Worm (Caenorhabditis elegans): Measurements from ENCODE around the gene srh-17.
A peak's percentile ranks its signal among the peaks of the same experiment; 100 is the strongest.

srh-17 gene

ce11 chrV:14660608-14661355 lies at the start of gene srh-17:
Gene srh-17, plus strand, starts transcription at chrV:14661305.
- TF ChIP-seq daf-12 (tag; optimal IDR thresholded peaks at IDR 0.05), result no peak
- TF ChIP-seq unc-39 (tag; optimal IDR thresholded peaks at IDR 0.05), result no peak
- TF ChIP-seq ceh-9 (tag; optimal IDR thresholded peaks at IDR 0.05), result no peak
- TF ChIP-seq lin-39 (tag; optimal IDR thresholded peaks at IDR 0.05), result no peak
- TF ChIP-seq nhr-76 (tag; optimal IDR thresholded peaks at IDR 0.05), result no peak
- peak; percentile 20 for TF ChIP-seq nfya-1 (tag; optimal IDR thresholded peaks at IDR 0.05; ENCODE audit: insufficient read depth)
- no peak for TF ChIP-seq eor-1 (tag; optimal IDR thresholded peaks at IDR 0.05)
- TF ChIP-seq elt-1 (tag; optimal IDR thresholded peaks at IDR 0.05), result no peak
- no peak for TF ChIP-seq zag-1 (tag; optimal IDR thresholded peaks at IDR 0.05)
- TF ChIP-seq ceh-82 (tag; optimal IDR thresholded peaks at IDR 0.05), result no peak
- peak; percentile 90 for TF ChIP-seq nhr-43 (tag; optimal IDR thresholded peaks at IDR 0.05; ENCODE audit: poor library complexity, severe bottlenecking)
- peak; percentile 25 for TF ChIP-seq lsy-12 (tag; optimal IDR thresholded peaks at IDR 0.05)
- no peak for TF ChIP-seq ztf-11 (tag; optimal IDR thresholded peaks at IDR 0.05)
- no peak for TF ChIP-seq unc-62 (GFP tag; optimal IDR thresholded peaks at IDR 0.05)
- TF ChIP-seq elt-3 (tag; optimal IDR thresholded peaks at IDR 0.05), result peak in 1 of 3 experiments; percentile 35
- no peak for TF ChIP-seq snpc-4 (tag; optimal IDR thresholded peaks at IDR 0.05)
- TF ChIP-seq mdl-1 (tag; optimal IDR thresholded peaks at IDR 0.05), result peak; percentile 70
- peak; percentile 74 for TF ChIP-seq nhr-23 (tag; optimal IDR thresholded peaks at IDR 0.05)
- no peak for TF ChIP-seq nhr-67 (tag; optimal IDR thresholded peaks at IDR 0.05)
- no peak for TF ChIP-seq sea-2 (GFP tag; optimal IDR thresholded peaks at IDR 0.05)
- no peak for TF ChIP-seq tbx-2 (tag; optimal IDR thresholded peaks at IDR 0.05)
- no peak for TF ChIP-seq lin-15B (tag; optimal IDR thresholded peaks at IDR 0.05)
- TF ChIP-seq fkh-2 (tag; optimal IDR thresholded peaks at IDR 0.05), result no peak
- TF ChIP-seq R02D3.7 (tag; optimal IDR thresholded peaks at IDR 0.05), result peak; percentile 24
- peak; percentile 82 for TF ChIP-seq nhr-25 (tag; optimal IDR thresholded peaks at IDR 0.05)

DNA sequence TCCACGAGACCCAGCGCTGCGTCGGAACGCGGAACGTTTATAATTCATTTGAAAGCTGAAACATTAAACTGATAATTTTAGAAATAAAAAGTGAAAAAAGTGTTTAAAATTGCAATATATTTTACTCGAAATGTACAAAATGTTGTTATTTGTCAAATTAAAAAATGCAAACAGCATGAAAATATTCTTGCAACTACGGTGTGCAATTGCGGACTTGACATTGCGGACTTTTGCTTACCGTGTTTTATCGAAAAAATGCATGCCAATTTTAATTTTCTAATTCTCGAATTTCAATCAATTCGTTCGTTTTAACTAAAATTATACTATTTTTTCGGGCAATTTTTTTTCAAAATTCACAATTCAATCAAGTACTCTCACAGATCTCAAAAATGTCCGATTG lies 48.9 kb upstream of the srh-17 start, which contains the start of the genes R11H6.5 and ccnk-1:
Gene R11H6.5 (minus strand): TSS at position 55 of the 400 bp plus-strand sequence.
Gene ccnk-1 (plus strand): TSS at position 381 of the 400 bp plus-strand sequence.
- TF ChIP-seq ceh-16 (tag; optimal IDR thresholded peaks at IDR 0.05) (no peak), nhr-43 (tag; optimal IDR thresholded peaks at IDR 0.05; ENCODE audit: poor library complexity, severe bottlenecking) (no peak), egl-5 (tag; optimal IDR thresholded peaks at IDR 0.05) (no peak), unc-39 (tag; optimal IDR thresholded peaks at IDR 0.05) (no peak), nhr-25 (tag; optimal IDR thresholded peaks at IDR 0.05) (no peak), nhr-77 (tag; optimal IDR thresholded peaks at IDR 0.05) (no peak), aly-2 (tag; optimal IDR thresholded peaks at IDR 0.05) (no peak), elt-1 (tag; optimal IDR thresholded peaks at IDR 0.05) (no peak), nhr-28 (tag; optimal IDR thresholded peaks at IDR 0.05) (no peak), hmg-11 (tag; optimal IDR thresholded peaks at IDR 0.05) (peak; percentile 51), pha-4 (tag; optimal IDR thresholded peaks at IDR 0.05) (peak; percentile 80), nhr-23 (tag; optimal IDR thresholded peaks at IDR 0.05) (no peak), ceh-28 (tag; optimal IDR thresholded peaks at IDR 0.05) (no peak), fkh-10 (GFP tag; optimal IDR thresholded peaks at IDR 0.05) (no peak), ama-1 (optimal IDR thresholded peaks at IDR 0.05) (no peak), fkh-2 (tag; optimal IDR thresholded peaks at IDR 0.05) (no peak), nhr-67 (tag; optimal IDR thresholded peaks at IDR 0.05) (no peak), eor-1 (tag; optimal IDR thresholded peaks at IDR 0.05) (no peak), elt-2 (tag; optimal IDR thresholded peaks at IDR 0.05) (no peak), pqm-1 (tag; optimal IDR thresholded peaks at IDR 0.05) (no peak), egl-27 (tag; optimal IDR thresholded peaks at IDR 0.05) (no peak), fos-1 (tag; optimal IDR thresholded peaks at IDR 0.05) (no peak), tbx-2 (tag; optimal IDR thresholded peaks at IDR 0.05) (no peak), jun-1 (tag; optimal IDR thresholded peaks at IDR 0.05) (no peak), lsy-12 (tag; optimal IDR thresholded peaks at IDR 0.05) (no peak), nhr-237 (tag; optimal IDR thresholded peaks at IDR 0.05) (no peak), mml-1 (tag; optimal IDR thresholded peaks at IDR 0.05) (no peak), lin-15B (tag; optimal IDR thresholded peaks at IDR 0.05) (peak; percentile 55), nhr-76 (tag; optimal IDR thresholded peaks at IDR 0.05) (no peak), snpc-4 (tag; optimal IDR thresholded peaks at IDR 0.05) (no peak), ztf-4 (tag; optimal IDR thresholded peaks at IDR 0.05) (no peak), R02D3.7 (tag; optimal IDR thresholded peaks at IDR 0.05) (no peak), sea-2 (GFP tag; optimal IDR thresholded peaks at IDR 0.05) (no peak), lin-39 (tag; optimal IDR thresholded peaks at IDR 0.05) (peak; percentile 39), mdl-1 (tag; optimal IDR thresholded peaks at IDR 0.05) (no peak), ZK546.5 (tag; optimal IDR thresholded peaks at IDR 0.05) (no peak), skn-1 (tag; optimal IDR thresholded peaks at IDR 0.05) (no peak), nhr-12 (tag; optimal IDR thresholded peaks at IDR 0.05) (no peak), ceh-9 (tag; optimal IDR thresholded peaks at IDR 0.05) (no peak), nhr-11 (tag; optimal IDR thresholded peaks at IDR 0.05) (no peak), zag-1 (tag; optimal IDR thresholded peaks at IDR 0.05) (no peak), nfya-1 (tag; optimal IDR thresholded peaks at IDR 0.05; ENCODE audit: insufficient read depth) (peak; percentile 92)
